Worm (Caenorhabditis elegans) whole organism, late embryonic: ENCODE measurements around the gene stip-1.

Experiments
- ahr-1 ChIP-seq: sonication (generic microtip); optimal IDR thresholded peaks from 2 replicates; lab custom pipeline; 2016; ENCODE audit warnings: missing genetic modification characterization, missing compliant biosample characterization
- ceh-14 ChIP-seq: sonication (generic microtip); optimal IDR thresholded peaks from 2 replicates; lab custom pipeline; 2016; ENCODE audit warnings: missing genotype, missing genetic modification characterization, missing compliant biosample characterization
- ceh-48 ChIP-seq: sonication (generic microtip); optimal IDR thresholded peaks from 2 replicates; lab custom pipeline; 2016; ENCODE audit warnings: missing genetic modification characterization, inconsistent platforms, missing compliant biosample characterization
- ceh-6 ChIP-seq: fragments of 200-800 bp; sonication (Bioruptor generic); optimal IDR thresholded peaks from 2 replicates; lab custom pipeline; 2018; ENCODE audit warnings: mild to moderate bottlenecking, missing genetic modification characterization, missing compliant biosample characterization
- dve-1 ChIP-seq: sonication (generic microtip); optimal IDR thresholded peaks from 2 replicates; lab custom pipeline; 2017; ENCODE audit warnings: antibody characterized with exemption, mild to moderate bottlenecking, missing genetic modification characterization, missing compliant biosample characterization
- elt-2 ChIP-seq: sonication (generic microtip); optimal IDR thresholded peaks from 2 replicates; lab custom pipeline; 2016; ENCODE audit warnings: missing genetic modification reagents, missing genetic modification characterization, missing compliant biosample characterization
- ets-4 ChIP-seq: sonication (generic microtip); optimal IDR thresholded peaks from 2 replicates; lab custom pipeline; 2016; ENCODE audit warnings: missing genetic modification characterization, missing compliant biosample characterization
- fax-1 ChIP-seq: sonication (generic microtip); optimal IDR thresholded peaks from 2 replicates; lab custom pipeline; 2016; ENCODE audit warnings: missing genotype, missing genetic modification characterization, missing compliant biosample characterization
- fkh-10 ChIP-seq: fragments of 150-350 bp; optimal IDR thresholded peaks from 2 replicates; lab custom pipeline; 2014; ENCODE audit warnings: missing biosample characterization, missing genetic modification reagents, missing genetic modification characterization
- hlh-13 ChIP-seq: fragments of 200-800 bp; sonication (Bioruptor generic); optimal IDR thresholded peaks from 2 replicates; lab custom pipeline; 2018; ENCODE audit warnings: mild to moderate bottlenecking, missing genetic modification characterization, missing compliant biosample characterization
- hlh-15 ChIP-seq: sonication (generic microtip); optimal IDR thresholded peaks from 2 replicates; lab custom pipeline; 2016; ENCODE audit warnings: missing genetic modification characterization, missing compliant biosample characterization
- hlh-30 ChIP-seq: sonication (generic microtip); optimal IDR thresholded peaks from 2 replicates; lab custom pipeline; 2017; ENCODE audit warnings: antibody characterized with exemption, missing genetic modification characterization, missing compliant biosample characterization; ENCODE audit not compliant: insufficient read depth
- nfya-1 ChIP-seq: sonication (generic microtip); optimal IDR thresholded peaks from 2 replicates; lab custom pipeline; 2017; ENCODE audit warnings: missing genetic modification characterization, mild to moderate bottlenecking, missing compliant biosample characterization, antibody characterized with exemption, moderate library complexity
- nhr-232 ChIP-seq: sonication (generic microtip); optimal IDR thresholded peaks from 2 replicates; lab custom pipeline; 2016; ENCODE audit warnings: missing genetic modification characterization, missing compliant biosample characterization
- pax-1 ChIP-seq: fragments of 150-350 bp; optimal IDR thresholded peaks from 2 replicates; lab custom pipeline; 2014; ENCODE audit warnings: missing biosample characterization, missing genetic modification characterization
- pha-4 ChIP-seq: fragments of 150-350 bp; optimal IDR thresholded peaks from 2 replicates; lab custom pipeline; 2018; ENCODE audit warnings: missing biosample characterization, missing genetic modification reagents, missing genetic modification characterization
- pqm-1 ChIP-seq: sonication (generic microtip); optimal IDR thresholded peaks from 2 replicates; lab custom pipeline; 2016; ENCODE audit warnings: missing genetic modification characterization, missing compliant biosample characterization
- ref-2 ChIP-seq: sonication (generic microtip); optimal IDR thresholded peaks from 2 replicates; lab custom pipeline; 2016; ENCODE audit warnings: missing genetic modification characterization, missing compliant biosample characterization
- rnt-1 ChIP-seq: sonication (generic microtip); optimal IDR thresholded peaks from 2 replicates; lab custom pipeline; 2016; ENCODE audit warnings: missing genetic modification characterization, missing compliant biosample characterization
- sox-2 ChIP-seq: fragments of 200-800 bp; sonication (Bioruptor generic); IDR thresholded peaks from 2 replicates; pipeline ENCODE4 v1.3.6; 2022; ENCODE audit warnings: missing genetic modification reagents, missing genetic modification characterization, missing compliant biosample characterization
- sox-4 ChIP-seq: sonication (generic microtip); optimal IDR thresholded peaks from 2 replicates; lab custom pipeline; 2017; ENCODE audit warnings: mild to moderate bottlenecking, missing genetic modification characterization, inconsistent platforms, missing compliant biosample characterization
- syd-9 ChIP-seq: sonication (generic microtip); optimal IDR thresholded peaks from 2 replicates; lab custom pipeline; 2016; ENCODE audit warnings: mild to moderate bottlenecking, missing genetic modification characterization, moderate library complexity, missing compliant biosample characterization
- tbx-2 ChIP-seq: sonication (generic microtip); optimal IDR thresholded peaks from 2 replicates; lab custom pipeline; 2016; ENCODE audit warnings: missing genetic modification characterization, missing compliant biosample characterization
- ttx-3 ChIP-seq: sonication (generic microtip); optimal IDR thresholded peaks from 2 replicates; lab custom pipeline; 2016; ENCODE audit warnings: missing genetic modification reagents, missing genetic modification characterization, missing compliant biosample characterization
- unc-55 ChIP-seq: sonication (generic microtip); optimal IDR thresholded peaks from 2 replicates; lab custom pipeline; 2017; ENCODE audit warnings: missing biosample characterization, missing genetic modification reagents, missing genetic modification characterization

stip-1 gene

ce11 chrII:10395303-10395757 lies 45.5 kb upstream of the stip-1 start, which contains the start of gene T09F3.4 (continued):
- TF ChIP-seq ceh-14 (tag; lab: Kevin White, UChicago): no peak
- no peak for TF ChIP-seq rnt-1 (tag; lab: Kevin White, UChicago)
- TF ChIP-seq hlh-13 (GFP tag; lab: Kevin White, UChicago): no peak
- no peak for TF ChIP-seq ceh-48 (tag; lab: Kevin White, UChicago)
- TF ChIP-seq pha-4 (tag; lab: Kevin White, UChicago): no peak
- no peak for TF ChIP-seq ttx-3 (tag; lab: Kevin White, UChicago)
- no peak for TF ChIP-seq unc-55 (GFP tag; lab: Kevin White, UChicago)
- TF ChIP-seq ahr-1 (tag; lab: Kevin White, UChicago): no peak
- no peak for TF ChIP-seq ceh-6 (GFP tag; lab: Kevin White, UChicago)
- peak; percentile 64 for TF ChIP-seq ets-4 (tag; lab: Kevin White, UChicago)
- no peak for TF ChIP-seq nfya-1
- TF ChIP-seq pax-1 (tag; lab: Kevin White, UChicago): no peak

- TF ChIP-seq ref-2 (tag; lab: Kevin White, UChicago): no peak
Observed at ce11 chrII:10393282-10394179, 43.7 kb upstream of the stip-1 start, which contains the start of gene gpd-1. Gene gpd-1, plus strand, starts transcription at chrII:10394129.

ce11 chrII:10390854-10391253 lies 41.0 kb upstream of the stip-1 start, which contains the start of the genes T09F3.2 and T09F3.7:
Gene T09F3.2, plus strand, starts transcription at chrII:10391154.
Gene T09F3.7, plus strand, starts transcription at chrII:10391168.
- TF ChIP-seq ceh-6 (GFP tag; lab: Kevin White, UChicago): no peak
- no peak for TF ChIP-seq nhr-232 (tag; lab: Kevin White, UChicago)
- TF ChIP-seq sox-4 (tag; lab: Kevin White, UChicago): no peak
- no peak for TF ChIP-seq pax-1 (tag; lab: Kevin White, UChicago)
- TF ChIP-seq syd-9 (tag; lab: Kevin White, UChicago): no peak
- no peak for TF ChIP-seq hlh-13 (GFP tag; lab: Kevin White, UChicago)
- TF ChIP-seq dve-1: no peak
- no peak for TF ChIP-seq sox-2 (GFP tag; lab: Robert Waterston, UW)
- TF ChIP-seq hlh-15 (tag; lab: Kevin White, UChicago): no peak
- TF ChIP-seq fax-1 (tag; lab: Kevin White, UChicago): no peak
- no peak for TF ChIP-seq fkh-10 (GFP tag; lab: Kevin White, UChicago)
- no peak for TF ChIP-seq elt-2

ce11 chrII:10390250-10390821 lies 40.5 kb upstream of the stip-1 start:
- TF ChIP-seq elt-2 (peak; percentile 1), ceh-48 (tag; lab: Kevin White, UChicago) (no peak), pax-1 (tag; lab: Kevin White, UChicago) (no peak)

ce11 chrII:10389776-10390175 lies 40.0 kb upstream of the stip-1 start:
- TF ChIP-seq tbx-2 (tag; lab: Kevin White, UChicago): peak; percentile 9
- TF ChIP-seq ceh-48 (tag; lab: Kevin White, UChicago): no peak

ce11 chrII:10389038-10389437 lies 39.2 kb upstream of the stip-1 start:
- TF ChIP-seq hlh-30 (tag; lab: Kevin White, UChicago): peak; percentile 52
- TF ChIP-seq pqm-1 (tag; lab: Kevin White, UChicago): no peak
- TF ChIP-seq elt-2: peak; percentile 37
